Fruit fly (Drosophila melanogaster): ENCODE measurements around the gene CG31698.

DNA sequence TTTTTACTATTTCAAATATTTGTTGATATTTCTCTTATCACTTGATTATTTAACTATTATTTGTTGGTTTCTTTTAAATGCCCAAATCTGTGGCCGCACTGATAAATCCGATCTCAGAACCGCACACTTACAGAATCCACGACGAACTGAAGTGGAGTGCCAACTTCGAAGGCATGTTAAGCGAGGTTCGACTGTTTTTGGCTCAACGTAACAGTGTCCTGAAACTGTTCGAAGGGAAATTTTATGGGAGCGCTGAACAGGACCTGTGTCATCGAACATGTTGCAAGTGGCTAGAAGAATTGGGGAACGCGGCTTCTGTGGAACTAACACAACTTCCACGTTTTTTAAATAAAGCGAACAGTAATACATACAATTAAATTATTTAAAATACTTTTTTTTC lies 25.9 kb upstream of the CG31698 start:
- TF ChIP-seq Hr96 (GFP tag; optimal IDR thresholded peaks at IDR 0.05) (no peak), kay (GFP tag; ENCODE audit: borderline replicate concordance) (no peak), Crg-1 (GFP tag; optimal IDR thresholded peaks at IDR 0.05) (no peak), ovo (GFP tag; optimal IDR thresholded peaks at IDR 0.05) (no peak), Clk (GFP tag; optimal IDR thresholded peaks at IDR 0.05) (no peak), CG5204 (GFP tag; optimal IDR thresholded peaks at IDR 0.05) (no peak), toe (GFP tag; optimal IDR thresholded peaks at IDR 0.05) (no peak), pad (GFP tag; optimal IDR thresholded peaks at IDR 0.05) (no peak), CG33017 (tag; optimal IDR thresholded peaks at IDR 0.05) (no peak), cnc (optimal IDR thresholded peaks at IDR 0.05) (no peak)
